Worm (Caenorhabditis elegans) whole organism, L4 larva: ENCODE measurements around the gene str-204.

Experiments used
- R02D3.7 ChIP-seq: fragments of 150-350 bp; sonication (generic microtip); optimal IDR thresholded peaks from 3 replicates; lab custom pipeline; 2014; ENCODE audit warnings: missing biosample characterization, missing genetic modification characterization
- ZK546.5 ChIP-seq, 2 experiments: sonication (generic microtip); optimal IDR thresholded peaks; 2 replicates each; lab custom pipeline; 2017; ENCODE audit warnings: missing biosample characterization in 2 of 2, missing genetic modification characterization in 2 of 2
- ama-1 ChIP-seq: fragments of 150-350 bp; optimal IDR thresholded peaks from 2 replicates; lab custom pipeline; 2014; ENCODE audit warnings: inconsistent platforms, mixed read lengths
- ceh-82 ChIP-seq: sonication (generic microtip); optimal IDR thresholded peaks from 2 replicates; lab custom pipeline; 2017; ENCODE audit warnings: missing biosample characterization, missing genetic modification characterization
- fkh-10 ChIP-seq: fragments of 150-350 bp; optimal IDR thresholded peaks from 2 replicates; lab custom pipeline; 2014; ENCODE audit warnings: missing biosample characterization, missing genetic modification reagents, missing genetic modification characterization
- jun-1 ChIP-seq: fragments of 150-350 bp; optimal IDR thresholded peaks from 2 replicates; lab custom pipeline; 2014; ENCODE audit warnings: missing biosample characterization, missing genetic modification reagents, missing genetic modification characterization
- mep-1 ChIP-seq: fragments of 150-350 bp; sonication (generic microtip); optimal IDR thresholded peaks from 3 replicates; lab custom pipeline; 2014; ENCODE audit warnings: missing biosample characterization, missing genetic modification characterization
- nhr-11 ChIP-seq: fragments of 150-350 bp; optimal IDR thresholded peaks from 2 replicates; lab custom pipeline; 2014; ENCODE audit warnings: missing biosample characterization, missing genetic modification characterization
- pha-4 ChIP-seq, 2 experiments: fragments of 150-350 bp in 1 of 2; fragments of 200-800 bp in 1 of 2; sonication (Bioruptor generic) in 1 of 2; IDR thresholded peaks in 1 of 2; optimal IDR thresholded peaks in 1 of 2; 2 replicates each; pipeline versions ENCODE4 v1.3.6 to Lab custom; 2014 to 2022; ENCODE audit warnings: missing genetic modification characterization in 2 of 2, missing genetic modification reagents in 2 of 2, missing biosample characterization in 1 of 2, missing compliant biosample characterization in 1 of 2
- snpc-4 ChIP-seq: fragments of 150-350 bp; optimal IDR thresholded peaks from 2 replicates; lab custom pipeline; 2014; ENCODE audit warnings: missing biosample characterization, missing genetic modification characterization
- unc-62 ChIP-seq, 3 experiments: fragments of 150-350 bp in 1 of 3; sonication (generic microtip); optimal IDR thresholded peaks in 2 of 3; peaks in 1 of 3; 1 replicate in 1 of 3; 2 replicates in 2 of 3; lab custom pipeline; 2014 to 2017; ENCODE audit warnings: missing biosample characterization in 3 of 3, missing genetic modification characterization in 3 of 3, missing genetic modification reagents in 3 of 3, missing genotype in 1 of 3
- zfp-2 ChIP-seq: sonication (generic microtip); optimal IDR thresholded peaks from 2 replicates; lab custom pipeline; 2016; ENCODE audit warnings: mild to moderate bottlenecking, missing genetic modification characterization, missing compliant biosample characterization
- zip-11 ChIP-seq: fragments of 200-800 bp; sonication (Bioruptor generic); IDR thresholded peaks from 2 replicates; pipeline ENCODE4 v1.3.6; 2022; ENCODE audit warnings: missing genetic modification characterization, missing compliant biosample characterization

ce11 chrV:7159391-7159790, at the start of gene str-204:
- TF ChIP-seq ceh-82 (tag; lab: Kevin White, UChicago) = no peak
- no peak for TF ChIP-seq unc-62 (GFP tag; optimal IDR thresholded peaks at IDR 0.05 in 1 of 2; lab: Kevin White, UChicago)
- TF ChIP-seq unc-62 (tag; optimal IDR thresholded peaks at IDR 0.05; lab: Kevin White, UChicago) = no peak
- TF ChIP-seq zip-11 (GFP tag; lab: Robert Waterston, UW) = no peak
- no peak for TF ChIP-seq snpc-4
- no peak for TF ChIP-seq pha-4 (GFP tag; IDR thresholded peaks at IDR 0.05; lab: Robert Waterston, UW)
- TF ChIP-seq pha-4 (tag; optimal IDR thresholded peaks at IDR 0.05; lab: Kevin White, UChicago) = no peak
- no peak for TF ChIP-seq nhr-11 (tag; lab: Kevin White, UChicago)
- TF ChIP-seq R02D3.7 (tag; lab: Kevin White, UChicago) = no peak
- TF ChIP-seq ama-1 (lab: Kevin White, UChicago) = no peak
- no peak for TF ChIP-seq ZK546.5 (tag; optimal IDR thresholded peaks at IDR 0.05; lab: Kevin White, UChicago)
- TF ChIP-seq fkh-10 (GFP tag; lab: Kevin White, UChicago) = no peak
- no peak for TF ChIP-seq jun-1
- no peak for TF ChIP-seq zfp-2 (tag; lab: Kevin White, UChicago)
- TF ChIP-seq mep-1 = no peak
